Worm (Caenorhabditis elegans): Measurements from ENCODE around the gene T12A2.3.

The T12A2.3 gene

ce11 chrIII:6278301-6278827, 37.7 kb downstream of the T12A2.3 start, which contains the start of gene C18F10.7:
TSS of gene C18F10.7 (minus strand) at chrIII:6278351.
- TF ChIP-seq unc-62 (GFP tag; optimal IDR thresholded peaks at IDR 0.05), result no peak

DNA sequence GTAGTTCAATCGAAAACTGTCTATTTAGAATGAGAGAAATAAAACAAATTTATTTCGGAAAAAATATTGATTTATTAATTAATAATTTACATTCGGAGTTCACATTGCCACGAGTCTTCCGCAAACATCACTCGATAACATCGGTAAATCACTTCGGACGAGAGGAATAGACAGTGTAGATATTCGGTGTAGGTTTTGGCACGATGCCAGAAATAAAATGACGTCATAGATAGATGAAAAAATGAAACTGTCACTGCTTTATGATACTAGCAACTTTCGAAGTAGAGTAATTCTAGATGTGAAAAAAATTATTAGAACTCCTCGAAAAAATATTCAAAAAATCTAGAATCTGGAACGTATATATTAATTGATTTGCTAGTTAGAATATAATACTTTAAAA, 38.8 kb downstream of the T12A2.3 start:
- no peak for TF ChIP-seq unc-62 (GFP tag; optimal IDR thresholded peaks at IDR 0.05)

DNA sequence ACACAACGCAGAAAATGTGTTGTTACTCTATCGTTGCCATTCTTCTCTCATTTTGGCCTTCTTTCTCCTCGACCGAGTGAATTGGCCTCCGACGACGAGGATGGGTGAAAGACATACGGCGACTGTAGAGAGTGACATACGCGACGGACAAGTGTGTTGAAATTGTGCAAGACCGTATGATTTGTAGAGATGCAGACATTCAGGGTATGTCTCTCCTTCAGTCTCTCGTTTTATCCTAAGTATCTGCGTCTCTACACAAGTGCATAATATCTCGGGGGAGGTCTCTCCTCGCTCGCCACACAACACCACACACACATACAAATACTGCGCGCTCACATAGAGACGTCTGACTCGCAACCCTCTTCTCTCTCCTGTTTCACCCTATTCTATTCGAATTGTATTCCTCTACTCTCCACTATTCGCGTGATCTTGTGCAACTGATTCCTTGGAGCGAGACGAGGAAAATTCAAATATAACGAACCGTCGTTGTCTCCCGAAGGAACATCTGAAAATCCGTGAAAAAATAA, 39.5 kb downstream of the T12A2.3 start, which contains the start of gene hmg-1.2:
Gene hmg-1.2 (plus strand): TSS at position 311 of the 527 bp plus-strand sequence.
- TF ChIP-seq unc-62 (GFP tag; optimal IDR thresholded peaks at IDR 0.05), result no peak

ce11 chrIII:6283024-6283423, 42.4 kb downstream of the T12A2.3 start:
- TF ChIP-seq unc-62 (GFP tag; optimal IDR thresholded peaks at IDR 0.05), result no peak

DNA sequence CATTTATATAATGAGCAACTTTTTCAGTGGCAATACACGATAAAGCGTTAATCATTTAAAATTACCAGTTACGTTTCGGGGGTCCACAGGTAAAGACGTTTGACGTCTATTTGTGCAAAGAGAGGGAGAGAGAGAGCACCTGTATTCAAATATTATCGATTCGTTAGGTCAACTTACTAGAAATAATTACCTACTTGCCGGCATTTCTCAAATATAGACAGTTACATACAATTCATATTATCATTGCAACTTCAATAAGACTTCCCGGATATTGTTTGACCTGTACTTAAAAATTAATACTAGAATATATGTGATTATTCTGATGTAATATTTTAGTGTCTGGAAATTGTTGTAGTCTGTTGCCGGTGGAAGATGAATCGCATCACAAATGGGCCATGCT, 45.3 kb downstream of the T12A2.3 start, which contains the start of gene gadr-3:
Gene gadr-3 (minus strand): TSS at position 101 of the 400 bp plus-strand sequence.
- TF ChIP-seq unc-62 (GFP tag; optimal IDR thresholded peaks at IDR 0.05), result no peak

DNA sequence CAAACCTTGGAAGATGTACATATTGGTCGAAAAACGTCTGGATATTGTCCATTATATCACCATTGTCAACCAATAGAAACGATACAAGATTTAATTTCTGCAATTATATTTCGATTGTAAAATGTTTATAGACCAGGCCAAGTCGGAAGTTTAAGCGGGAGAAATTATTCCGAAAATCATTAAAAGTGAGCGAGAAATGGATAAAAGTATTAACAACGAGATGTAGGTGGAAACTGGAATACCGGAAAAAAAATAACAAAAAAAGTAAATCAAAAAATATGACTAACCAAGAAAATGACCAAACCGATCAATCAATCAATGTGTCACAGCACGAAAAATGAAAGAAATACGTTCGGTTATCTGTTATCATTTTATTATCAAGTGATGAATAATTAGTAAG, 46.6 kb downstream of the T12A2.3 start, which contains the start of gene F47D12.6:
Gene F47D12.6 (minus strand): TSS at position 101 of the 400 bp plus-strand sequence.
- TF ChIP-seq unc-62 (GFP tag; optimal IDR thresholded peaks at IDR 0.05), result no peak

DNA sequence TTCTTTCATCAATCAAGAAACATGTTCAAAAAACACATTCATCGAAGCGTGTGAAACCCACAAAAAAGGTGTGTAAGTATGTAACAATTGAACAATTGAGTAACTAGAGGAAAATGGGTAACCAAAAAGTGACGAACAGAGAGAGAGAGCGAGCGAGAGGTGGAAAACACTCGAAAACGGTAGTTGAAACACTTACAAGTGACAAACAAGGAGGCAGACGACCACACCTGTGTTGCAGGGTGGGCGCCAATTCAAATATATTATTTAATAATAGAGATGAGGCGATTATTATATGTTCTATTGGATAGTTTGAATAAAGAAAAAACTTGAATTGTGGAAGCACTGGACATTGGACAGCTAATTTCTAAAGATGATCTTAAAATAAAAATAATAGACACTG, 48.7 kb downstream of the T12A2.3 start:
- TF ChIP-seq unc-62 (GFP tag; optimal IDR thresholded peaks at IDR 0.05), result no peak

DNA sequence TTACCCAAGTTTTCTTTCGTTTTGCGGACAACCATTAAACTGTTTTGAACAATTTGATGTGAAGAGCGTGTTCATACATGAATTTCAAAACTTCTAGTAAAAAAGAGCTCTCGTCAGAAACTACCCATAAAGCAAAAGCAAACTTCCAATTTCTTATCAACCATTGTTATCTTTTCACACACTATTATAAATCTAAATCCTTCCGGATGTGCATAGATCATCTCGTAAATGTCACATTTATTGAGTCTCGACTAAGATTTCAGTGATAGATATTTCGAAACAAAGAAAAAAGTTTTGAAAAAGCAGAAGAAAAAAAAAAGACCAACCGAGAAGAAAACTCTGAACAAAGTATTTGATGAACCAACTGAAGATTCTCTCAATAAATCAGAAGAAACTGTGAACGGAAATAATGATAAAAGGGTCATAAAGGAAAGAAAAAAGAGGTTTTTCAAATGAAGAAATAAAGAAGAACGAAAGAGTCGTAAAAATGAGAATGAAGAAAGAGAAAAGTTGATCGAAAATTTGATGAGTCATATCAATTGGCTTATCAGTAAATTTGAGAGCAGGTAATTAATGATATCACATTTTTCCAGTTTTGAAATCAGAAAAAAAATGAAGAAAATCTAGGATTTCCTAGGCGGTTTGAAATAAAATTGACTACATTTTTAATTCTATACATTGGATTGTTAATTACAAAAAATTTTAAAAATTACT, 50.0 kb downstream of the T12A2.3 start:
- no peak for TF ChIP-seq unc-62 (GFP tag; optimal IDR thresholded peaks at IDR 0.05)
